Fruit fly (Drosophila melanogaster) whole organism, embryonic: ENCODE measurements around the gene CG13898.

ENCODE experiments used
- Asciz ChIP-seq: fragments of 200-800 bp; sonication (Bioruptor generic); optimal IDR thresholded peaks from 2 replicates; lab custom pipeline; 2017; ENCODE audit warnings: missing biosample characterization, mild to moderate bottlenecking, missing genetic modification characterization, missing genetic modification reagents
- Atf6 ChIP-seq: fragments of 200-800 bp; sonication (Bioruptor generic); IDR thresholded peaks from 2 replicates; pipeline ENCODE4 v1.3.6; 2022; ENCODE audit warnings: missing biosample characterization, missing genetic modification characterization
- BEAF-32 ChIP-seq: fragments of 200-800 bp; sonication (Bioruptor generic); optimal IDR thresholded peaks from 3 replicates; lab custom pipeline; 2017; ENCODE audit warnings: missing biosample characterization, missing genetic modification characterization, mild to moderate bottlenecking, moderate library complexity, missing genetic modification reagents
- CG14014 ChIP-seq: fragments of 200-800 bp; sonication (Bioruptor generic); IDR thresholded peaks from 2 replicates; pipeline ENCODE4 v1.3.6; 2022; ENCODE audit warnings: missing biosample characterization, missing genetic modification characterization
- CG14710 ChIP-seq: fragments of 200-800 bp; sonication (Bioruptor generic); optimal IDR thresholded peaks from 3 replicates; lab custom pipeline; 2019; ENCODE audit warnings: missing biosample characterization, mild to moderate bottlenecking, missing genetic modification characterization, moderate library complexity
- CG14965 ChIP-seq: fragments of 200-800 bp; sonication (Bioruptor generic); optimal IDR thresholded peaks from 2 replicates; lab custom pipeline; 2016; ENCODE audit warnings: missing biosample characterization, missing genetic modification characterization, borderline replicate concordance
- CG1603 ChIP-seq: fragments of 200-800 bp; sonication (Bioruptor generic); optimal IDR thresholded peaks from 2 replicates; lab custom pipeline; 2019; ENCODE audit warnings: missing biosample characterization, mild to moderate bottlenecking, missing genetic modification characterization, moderate library complexity
- CG1832 ChIP-seq: fragments of 200-800 bp; sonication (Bioruptor generic); optimal IDR thresholded peaks from 2 replicates; lab custom pipeline; 2017; ENCODE audit warnings: missing biosample characterization, mild to moderate bottlenecking, missing genetic modification characterization, inconsistent platforms
- CG2116 ChIP-seq: fragments of 200-800 bp; sonication (Bioruptor generic); optimal IDR thresholded peaks from 3 replicates; lab custom pipeline; 2018; ENCODE audit warnings: missing biosample characterization, mild to moderate bottlenecking, missing genetic modification characterization
- CG2202 ChIP-seq: fragments of 200-800 bp; sonication (Bioruptor generic); optimal IDR thresholded peaks from 2 replicates; lab custom pipeline; 2018; ENCODE audit warnings: missing biosample characterization, mild to moderate bottlenecking, missing genetic modification characterization
- CG32532 ChIP-seq: fragments of 200-800 bp; sonication (Bioruptor generic); IDR thresholded peaks from 2 replicates; pipeline ENCODE4 v1.3.6; 2022; ENCODE audit warnings: missing biosample characterization, missing genetic modification characterization
- CG34224 ChIP-seq: fragments of 200-800 bp; sonication (Bioruptor generic); IDR thresholded peaks from 3 replicates; pipeline ENCODE4 v1.3.6; 2022; ENCODE audit warnings: missing biosample characterization, missing genetic modification characterization; ENCODE audit not compliant: partially characterized antibody
- CG42726 ChIP-seq: fragments of 200-800 bp; sonication (Bioruptor generic); IDR thresholded peaks from 2 replicates; pipeline ENCODE4 v1.3.6; 2022; ENCODE audit warnings: missing biosample characterization, missing genetic modification characterization; ENCODE audit not compliant: partially characterized antibody
- CG43689 ChIP-seq: fragments of 200-800 bp; sonication (Bioruptor generic); IDR thresholded peaks from 2 replicates; pipeline ENCODE4 v1.3.6; 2022; ENCODE audit warnings: missing biosample characterization, missing genetic modification characterization
- CG4617 ChIP-seq: fragments of 200-800 bp; sonication (Bioruptor generic); optimal IDR thresholded peaks from 3 replicates; lab custom pipeline; 2016; ENCODE audit warnings: missing biosample characterization, missing genetic modification characterization, borderline replicate concordance
- CG5953 ChIP-seq: fragments of 200-800 bp; sonication (Bioruptor generic); IDR thresholded peaks from 2 replicates; pipeline ENCODE4 v1.3.6; 2022; ENCODE audit warnings: missing biosample characterization, missing genetic modification characterization
- CG8388 ChIP-seq: fragments of 200-800 bp; sonication (Bioruptor generic); optimal IDR thresholded peaks from 2 replicates; lab custom pipeline; 2019; ENCODE audit warnings: missing biosample characterization, mild to moderate bottlenecking, missing genetic modification characterization, moderate library complexity
- Dp ChIP-seq: fragments of 200-800 bp; sonication (Bioruptor generic); optimal IDR thresholded peaks from 2 replicates; lab custom pipeline; 2018; ENCODE audit warnings: missing biosample characterization, mild to moderate bottlenecking, missing genetic modification characterization, moderate library complexity
- E2f2 ChIP-seq: fragments of 200-800 bp; sonication (Bioruptor generic); IDR thresholded peaks from 2 replicates; pipeline ENCODE4 v1.3.6; 2022; ENCODE audit warnings: missing biosample characterization, missing genetic modification characterization
- MBD-R2 ChIP-seq: fragments of 200-800 bp; sonication (Bioruptor generic); IDR thresholded peaks from 2 replicates; pipeline ENCODE4 v1.3.6; 2022; ENCODE audit warnings: missing biosample characterization, missing genetic modification characterization
- MESR4 ChIP-seq: fragments of 200-800 bp; sonication (Bioruptor generic); optimal IDR thresholded peaks from 2 replicates; lab custom pipeline; 2018; ENCODE audit warnings: missing biosample characterization, mild to moderate bottlenecking, missing genetic modification characterization, moderate library complexity
- Opbp ChIP-seq: fragments of 200-800 bp; sonication (Bioruptor generic); IDR thresholded peaks from 3 replicates; pipeline ENCODE4 v1.3.6; 2022; ENCODE audit warnings: missing biosample characterization, missing genetic modification characterization; ENCODE audit not compliant: partially characterized antibody
- Poxn ChIP-seq: fragments of 200-800 bp; sonication (Bioruptor generic); IDR thresholded peaks from 2 replicates; pipeline ENCODE4 v1.3.6; 2022; ENCODE audit warnings: missing biosample characterization, missing genetic modification characterization
- Scr ChIP-seq: fragments of 200-800 bp; sonication (Bioruptor generic); IDR thresholded peaks from 2 replicates; pipeline ENCODE4 v1.3.6; 2022; ENCODE audit warnings: missing biosample characterization, missing genetic modification characterization; ENCODE audit not compliant: partially characterized antibody
- Six4 ChIP-seq: fragments of 200-800 bp; sonication (Bioruptor generic); optimal IDR thresholded peaks from 2 replicates; lab custom pipeline; 2016; ENCODE audit warnings: missing biosample characterization, missing genetic modification characterization
- Sry-δ ChIP-seq: fragments of 200-800 bp; sonication (Bioruptor generic); optimal IDR thresholded peaks from 2 replicates; lab custom pipeline; 2016; ENCODE audit warnings: missing biosample characterization, missing genetic modification characterization
- YL-1 ChIP-seq: fragments of 200-800 bp; sonication (Bioruptor generic); optimal IDR thresholded peaks from 3 replicates; lab custom pipeline; 2017; ENCODE audit warnings: missing biosample characterization, mild to moderate bottlenecking, missing genetic modification characterization
- bbx ChIP-seq: fragments of 200-800 bp; sonication (Bioruptor generic); IDR thresholded peaks from 2 replicates; pipeline ENCODE4 v1.3.6; 2022; ENCODE audit warnings: missing biosample characterization, missing genetic modification characterization; ENCODE audit not compliant: partially characterized antibody
- crp ChIP-seq, 2 experiments: fragments of 200-800 bp; sonication (Bioruptor generic); optimal IDR thresholded peaks; 2 replicates in 1 of 2; 3 replicates in 1 of 2; lab custom pipeline; 2017; ENCODE audit warnings: missing biosample characterization in 2 of 2, missing genetic modification characterization in 2 of 2, mild to moderate bottlenecking in 1 of 2, moderate library complexity in 1 of 2
- dmrt11E ChIP-seq: fragments of 200-800 bp; sonication (Bioruptor generic); optimal IDR thresholded peaks from 3 replicates; lab custom pipeline; 2018; ENCODE audit warnings: missing biosample characterization, mild to moderate bottlenecking, missing genetic modification characterization, moderate library complexity
- eve ChIP-seq, 2 experiments: fragments of >200 bp; optimal IDR thresholded peaks; 2 replicates each; lab custom pipeline; 2017; ENCODE audit warnings: missing biosample characterization in 2 of 2, missing genetic modification characterization in 2 of 2
- gem ChIP-seq: fragments of 200-800 bp; sonication (Bioruptor generic); optimal IDR thresholded peaks from 2 replicates; lab custom pipeline; 2019; ENCODE audit warnings: missing biosample characterization, mild to moderate bottlenecking, missing genetic modification characterization, moderate library complexity
- grn ChIP-seq: fragments of 200-800 bp; sonication (Bioruptor generic); optimal IDR thresholded peaks from 3 replicates; lab custom pipeline; 2017; ENCODE audit warnings: missing biosample characterization, missing genetic modification characterization
- hbn ChIP-seq: fragments of 200-800 bp; sonication (Bioruptor generic); IDR thresholded peaks from 2 replicates; pipeline ENCODE4 v1.3.6; 2022; ENCODE audit warnings: missing biosample characterization, missing genetic modification characterization; ENCODE audit not compliant: partially characterized antibody
- lbe ChIP-seq: fragments of 200-800 bp; sonication (Bioruptor generic); optimal IDR thresholded peaks from 2 replicates; lab custom pipeline; 2016; ENCODE audit warnings: missing biosample characterization, mild to moderate bottlenecking, missing genetic modification characterization
- onecut ChIP-seq: fragments of 200-800 bp; sonication (Bioruptor generic); IDR thresholded peaks from 2 replicates; pipeline ENCODE4 v1.3.6; 2022; ENCODE audit warnings: missing biosample characterization, missing genetic modification characterization
- pita ChIP-seq: fragments of 200-800 bp; sonication (Bioruptor generic); optimal IDR thresholded peaks from 2 replicates; lab custom pipeline; 2017; ENCODE audit warnings: missing biosample characterization, mild to moderate bottlenecking, missing genetic modification characterization
- prd ChIP-seq, 3 experiments: fragments of >200 bp in 2 of 3; fragments of 200-800 bp in 1 of 3; sonication (Bioruptor generic) in 1 of 3; optimal IDR thresholded peaks in 2 of 3; IDR thresholded peaks in 1 of 3; 2 replicates in 2 of 3; 3 replicates in 1 of 3; pipeline versions ENCODE4 v1.3.6 to Lab custom; 2017 to 2022; ENCODE audit warnings: missing biosample characterization in 1 of 3, missing genetic modification characterization in 1 of 3
- sima ChIP-seq: fragments of 200-800 bp; sonication (Bioruptor generic); optimal IDR thresholded peaks from 2 replicates; lab custom pipeline; 2016; ENCODE audit warnings: missing biosample characterization, missing genetic modification characterization
- stwl ChIP-seq: fragments of 200-800 bp; sonication (Bioruptor generic); optimal IDR thresholded peaks from 3 replicates; lab custom pipeline; 2018; ENCODE audit warnings: missing biosample characterization, mild to moderate bottlenecking, missing genetic modification characterization, moderate library complexity
- tio ChIP-seq: fragments of 200-800 bp; sonication (Bioruptor generic); optimal IDR thresholded peaks from 2 replicates; lab custom pipeline; 2017; ENCODE audit warnings: missing biosample characterization, missing genetic modification characterization, inconsistent platforms
- trem ChIP-seq: fragments of 200-800 bp; optimal IDR thresholded peaks from 3 replicates; lab custom pipeline; 2019; ENCODE audit warnings: missing biosample characterization, mild to moderate bottlenecking, missing genetic modification characterization, moderate library complexity
- twi ChIP-seq: fragments of 200-800 bp; optimal IDR thresholded peaks from 2 replicates; lab custom pipeline; 2019; ENCODE audit warnings: missing biosample characterization, mild to moderate bottlenecking, missing genetic modification characterization, moderate library complexity
- unc-4 ChIP-seq: fragments of 200-800 bp; sonication (Bioruptor generic); IDR thresholded peaks from 2 replicates; pipeline ENCODE4 v1.3.6; 2022; ENCODE audit warnings: missing biosample characterization, missing genetic modification characterization; ENCODE audit not compliant: partially characterized antibody

The CG13898 gene

dm6 chr3L:837552-838187, 33.8 kb upstream of the CG13898 start, which contains the start of the genes CG13901 and CG13887 (continued):
- TF ChIP-seq prd (optimal IDR thresholded peaks at IDR 0.05; lab: Kevin White, UChicago) (no peak), prd (GFP tag; IDR thresholded peaks at IDR 0.05; lab: Robert Waterston, UW) (peak; percentile 91), sima (GFP tag; lab: Kevin White, UChicago) (peak; percentile 7), eve (GFP tag; optimal IDR thresholded peaks at IDR 0.05; lab: Kevin White, UChicago) (no peak), grn (GFP tag; lab: Kevin White, UChicago) (no peak), pita (no peak), CG14014 (GFP tag; lab: Robert Waterston, UW) (peak; percentile 92), Asciz (GFP tag; lab: Kevin White, UChicago) (peak; percentile 69), CG2202 (tag; lab: Kevin White, UChicago) (peak; percentile 78), onecut (GFP tag; lab: Robert Waterston, UW) (peak; percentile 76), CG14965 (GFP tag; lab: Kevin White, UChicago) (no peak), Six4 (peak; percentile 82), CG32532 (GFP tag; lab: Robert Waterston, UW) (peak; percentile 90), CG43689 (GFP tag; lab: Robert Waterston, UW) (peak; percentile 59; the same call in 1 of the 2 replicates)
- TF ChIP-seq, all 482 proteins: peak for 413

- TF ChIP-seq CG42726 (GFP tag; lab: Robert Waterston, UW) (no peak), tio (GFP tag; lab: Kevin White, UChicago) (no peak), hbn (GFP tag; lab: Robert Waterston, UW) (peak; percentile 52; the same call in 1 of the 2 replicates), Opbp (peak; percentile 56; the same call in 1 of the 3 replicates), Dp (GFP tag; lab: Kevin White, UChicago) (peak; percentile 88), CG5953 (GFP tag; lab: Robert Waterston, UW) (no peak), CG2202 (tag; lab: Kevin White, UChicago) (no peak), unc-4 (GFP tag; lab: Robert Waterston, UW) (peak; percentile 68), bbx (GFP tag; lab: Robert Waterston, UW) (peak; percentile 26; the same call in 1 of the 2 replicates), stwl (tag; lab: Kevin White, UChicago) (peak; percentile 32), Scr (GFP tag; lab: Robert Waterston, UW) (peak; percentile 62), lbe (GFP tag; lab: Kevin White, UChicago) (peak; percentile 2), CG1603 (tag; lab: Kevin White, UChicago) (peak; percentile 20), twi (tag; lab: Kevin White, UChicago) (peak; percentile 10), YL-1 (peak; percentile 69), E2f2 (GFP tag; lab: Robert Waterston, UW) (peak; percentile 92), MBD-R2 (GFP tag; lab: Robert Waterston, UW) (peak; percentile 64; the same call in 1 of the 2 replicates), CG8388 (GFP tag; lab: Kevin White, UChicago) (no peak), pita (no peak), trem (tag; lab: Kevin White, UChicago) (peak; percentile 63), Sry-δ (GFP tag; lab: Kevin White, UChicago) (peak; percentile 37), MESR4 (peak; percentile 45), gem (tag; lab: Kevin White, UChicago) (no peak), CG1832 (GFP tag; lab: Kevin White, UChicago) (no peak), CG34224 (GFP tag; lab: Robert Waterston, UW) (peak; percentile 68; the same call in 2 of the 3 replicates), crp (GFP tag; optimal IDR thresholded peaks at IDR 0.05; lab: Kevin White, UChicago) (peak in 1 of 2 experiments; percentile 77), BEAF-32 (peak; percentile 64), CG2116 (GFP tag; lab: Kevin White, UChicago) (peak; percentile 61), CG14710 (peak; percentile 44), Poxn (GFP tag; lab: Robert Waterston, UW) (no peak), Atf6 (no peak), CG4617 (GFP tag; lab: Kevin White, UChicago) (peak; percentile 59), dmrt11E (tag; lab: Kevin White, UChicago) (no peak)
Observed at dm6 chr3L:835455-836034, 31.7 kb upstream of the CG13898 start, which contains the start of gene CG42554. Gene CG42554, plus strand, starts transcription at chr3L:835683.
